Fruit fly (Drosophila melanogaster): Measurements from ENCODE around the gene CG18048.

CG18048 gene

DNA sequence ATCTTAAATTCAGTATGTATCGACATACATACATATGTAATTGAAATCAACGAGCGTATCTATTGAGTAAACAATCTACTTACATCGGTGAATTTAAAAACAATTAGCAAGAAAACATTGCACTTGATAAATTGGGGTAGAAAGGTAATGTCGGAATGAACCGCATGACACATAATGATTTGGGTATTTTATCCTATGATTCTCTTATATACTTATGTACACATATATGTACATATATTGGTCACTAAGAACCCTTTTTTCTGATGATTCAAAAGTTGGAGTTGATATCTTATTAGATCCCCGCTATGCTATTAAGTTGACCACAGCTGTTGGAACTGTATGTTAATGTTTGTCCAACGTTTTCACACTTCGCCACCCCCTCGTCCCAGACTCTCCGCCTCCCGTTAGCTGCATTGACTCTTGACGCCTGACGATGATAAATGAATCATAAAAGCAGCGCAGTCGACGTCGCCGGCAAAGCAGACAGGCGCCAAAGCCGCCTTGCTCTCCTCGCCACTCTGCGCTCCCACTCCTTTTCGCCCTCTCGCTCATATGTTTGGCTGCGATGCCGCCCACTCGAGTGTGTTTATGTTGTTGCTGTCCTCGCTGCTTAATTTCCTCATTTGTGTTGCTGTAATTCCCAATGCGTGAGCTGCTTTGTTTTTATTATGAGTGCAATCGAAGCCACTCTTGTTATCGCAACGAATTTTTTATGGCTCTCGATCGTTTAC, 7.1 kb downstream of the CG18048 start (continued):
- TF ChIP-seq Fer2 (tag; optimal IDR thresholded peaks at IDR 0.05): no peak
- peak; percentile 32; the same call in 1 of the 2 replicates for TF ChIP-seq CG31224 (GFP tag; IDR thresholded peaks at IDR 0.05)
- TF ChIP-seq CG13424 (tag; optimal IDR thresholded peaks at IDR 0.05): peak; percentile 57
- TF ChIP-seq NfI (GFP tag; optimal IDR thresholded peaks at IDR 0.05): peak; percentile 12
- TF ChIP-seq CG17361 (GFP tag; IDR thresholded peaks at IDR 0.05): peak; percentile 49; the same call in 2 of the 3 replicates
- TF ChIP-seq CG16779 (GFP tag; IDR thresholded peaks at IDR 0.05): no peak
- TF ChIP-seq dimm (GFP tag; IDR thresholded peaks at IDR 0.05): no peak
- TF ChIP-seq ap (GFP tag; IDR thresholded peaks at IDR 0.05): 0 out of 2 replicates have a peak, but pooled peaks have one; percentile 29
- TF ChIP-seq chinmo (GFP tag; IDR thresholded peaks at IDR 0.05; ENCODE audit: partially characterized antibody): peak; percentile 76; the same call in 1 of the 4 replicates
- peak in 1 of 2 experiments; percentile 66 for TF ChIP-seq Hr51 (GFP tag; optimal IDR thresholded peaks at IDR 0.05)
- peak; percentile 35 for TF ChIP-seq nerfin-1 (tag; optimal IDR thresholded peaks at IDR 0.05)
- TF ChIP-seq kay (GFP tag; optimal IDR thresholded peaks at IDR 0.05): peak; percentile 2
- peak; percentile 53 for TF ChIP-seq CG4424 (GFP tag; optimal IDR thresholded peaks at IDR 0.05)
- no peak for TF ChIP-seq Eip74EF (GFP tag; optimal IDR thresholded peaks at IDR 0.05)
- peak; percentile 30 for TF ChIP-seq fd96Cb (tag; optimal IDR thresholded peaks at IDR 0.05)
- TF ChIP-seq ATbp (GFP tag; optimal IDR thresholded peaks at IDR 0.05): peak; percentile 21
- TF ChIP-seq Rx (GFP tag; IDR thresholded peaks at IDR 0.05): no peak
- peak; percentile 3 for TF ChIP-seq odd (GFP tag; optimal IDR thresholded peaks at IDR 0.05)
- 0 out of 2 replicates have a peak, but pooled peaks have one; percentile 7 for TF ChIP-seq lmd (GFP tag; IDR thresholded peaks at IDR 0.05)
- peak in 1 of 2 experiments; percentile 16 for TF ChIP-seq bsh (GFP tag; optimal IDR thresholded peaks at IDR 0.05)
- TF ChIP-seq CG8388 (GFP tag; optimal IDR thresholded peaks at IDR 0.05): peak; percentile 5
- peak; percentile 18 for TF ChIP-seq ewg (GFP tag; optimal IDR thresholded peaks at IDR 0.05)
- TF ChIP-seq fd64A (GFP tag; optimal IDR thresholded peaks at IDR 0.05): no peak
- TF ChIP-seq CG17359 (tag; optimal IDR thresholded peaks at IDR 0.05): peak; percentile 48
- TF ChIP-seq CG11504 (tag; optimal IDR thresholded peaks at IDR 0.05): peak; percentile 72
- TF ChIP-seq Deaf1 (tag; optimal IDR thresholded peaks at IDR 0.05): no peak
- peak; percentile 26 for TF ChIP-seq CG2875 (GFP tag; optimal IDR thresholded peaks at IDR 0.05)
- peak; percentile 65 for TF ChIP-seq CG2678 (tag; optimal IDR thresholded peaks at IDR 0.05)

DNA sequence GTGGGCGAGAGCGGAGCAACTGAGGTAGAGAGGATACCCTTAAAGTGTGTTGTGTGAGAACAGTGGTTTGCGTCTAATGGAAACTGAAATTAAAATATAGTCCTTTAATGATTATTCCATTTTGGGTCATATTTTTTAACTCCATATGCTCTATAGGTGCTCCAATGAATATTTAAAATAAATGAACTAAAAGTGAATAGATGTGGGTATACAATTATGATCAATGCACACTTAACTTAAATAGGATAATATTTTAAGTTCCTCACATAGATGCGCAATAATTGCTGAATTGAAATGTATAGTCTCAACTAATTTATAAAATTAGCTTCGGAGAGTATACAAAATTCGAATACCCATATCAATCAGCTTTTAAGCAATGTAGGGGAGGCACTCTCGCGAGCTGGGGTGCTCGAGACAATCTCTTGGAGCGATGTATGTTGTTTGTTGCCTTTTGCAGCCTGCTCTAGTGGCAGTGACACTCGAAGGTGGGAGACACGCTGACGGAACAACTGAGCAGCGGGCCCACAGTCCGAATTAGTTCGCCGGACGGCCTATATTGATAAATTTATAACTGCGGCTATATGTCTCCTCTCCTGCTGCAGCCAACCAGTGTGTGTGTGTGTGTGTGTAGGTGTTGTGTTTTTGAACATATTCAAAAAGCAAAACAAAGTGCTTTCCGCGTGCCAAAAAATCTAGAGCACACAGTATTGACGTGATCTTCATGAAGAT, 7.9 kb downstream of the CG18048 start:
- TF ChIP-seq trem (tag; optimal IDR thresholded peaks at IDR 0.05) (peak; percentile 58), gcm (GFP tag; optimal IDR thresholded peaks at IDR 0.05) (no peak), Dp (GFP tag; optimal IDR thresholded peaks at IDR 0.05) (no peak), dmrt99B (tag; optimal IDR thresholded peaks at IDR 0.05) (no peak), CG11247 (GFP tag; IDR thresholded peaks at IDR 0.05) (no peak), CG4820 (GFP tag; optimal IDR thresholded peaks at IDR 0.05) (peak; percentile 68), CG15601 (tag; optimal IDR thresholded peaks at IDR 0.05) (no peak), CG33213 (GFP tag; optimal IDR thresholded peaks at IDR 0.05) (no peak), gsb (GFP tag; IDR thresholded peaks at IDR 0.05) (peak; percentile 61; the same call in 1 of the 2 replicates), CG18764 (GFP tag; optimal IDR thresholded peaks at IDR 0.05) (peak; percentile 68), seq (GFP tag; IDR thresholded peaks at IDR 0.05) (peak; percentile 62; the same call in 1 of the 2 replicates), CG6272 (GFP tag; IDR thresholded peaks at IDR 0.05) (0 out of 2 replicates have a peak, but pooled peaks have one; percentile 22), PHDP (tag; optimal IDR thresholded peaks at IDR 0.05) (peak; percentile 89), CG16779 (GFP tag; IDR thresholded peaks at IDR 0.05) (no peak), Hsf (GFP tag; optimal IDR thresholded peaks at IDR 0.05) (peak; percentile 82), lilli (GFP tag; optimal IDR thresholded peaks at IDR 0.05) (peak; percentile 75), bsh (GFP tag; optimal IDR thresholded peaks at IDR 0.05) (peak; percentile 28 to 87), tin (GFP tag; optimal IDR thresholded peaks at IDR 0.05) (peak; percentile 62), CG10366 (GFP tag; IDR thresholded peaks at IDR 0.05) (peak; percentile 39), CG7963 (GFP tag; IDR thresholded peaks at IDR 0.05; ENCODE audit: partially characterized antibody) (no peak), fd96Cb (tag; optimal IDR thresholded peaks at IDR 0.05) (peak; percentile 82)
